Fruit fly (Drosophila melanogaster) whole organism, embryonic: Measurements from ENCODE around the gene Act87E.
A peak's percentile ranks its signal among the peaks of the same experiment; 100 is the strongest.

ENCODE experiments used
- Abd-B ChIP-seq: fragments of 200-800 bp; sonication (Bioruptor generic); optimal IDR thresholded peaks from 2 replicates; lab custom pipeline; 2018; ENCODE audit warnings: missing biosample characterization, mild to moderate bottlenecking, missing genetic modification characterization, moderate library complexity
- CG10267 ChIP-seq: fragments of 200-800 bp; sonication (Bioruptor generic); optimal IDR thresholded peaks from 2 replicates; lab custom pipeline; 2018; ENCODE audit warnings: missing biosample characterization, mild to moderate bottlenecking, missing genetic modification characterization, moderate library complexity
- CG12104 ChIP-seq: fragments of 200-800 bp; sonication (Bioruptor generic); optimal IDR thresholded peaks from 3 replicates; lab custom pipeline; 2016; ENCODE audit warnings: missing biosample characterization, missing genetic modification characterization
- CG1233 ChIP-seq: fragments of 200-800 bp; sonication (Bioruptor generic); optimal IDR thresholded peaks from 4 replicates; lab custom pipeline; 2018; ENCODE audit warnings: missing biosample characterization, mild to moderate bottlenecking, missing genetic modification characterization
- CG13287 ChIP-seq: fragments of 200-800 bp; sonication (Bioruptor generic); IDR thresholded peaks from 2 replicates; pipeline ENCODE4 v1.3.6; 2022; ENCODE audit warnings: missing biosample characterization, missing genetic modification characterization; ENCODE audit not compliant: partially characterized antibody
- CG1792 ChIP-seq: fragments of 200-800 bp; sonication (Bioruptor generic); optimal IDR thresholded peaks from 2 replicates; lab custom pipeline; 2016; ENCODE audit warnings: missing biosample characterization, missing genetic modification characterization
- CG18011 ChIP-seq: fragments of 200-800 bp; sonication (Bioruptor generic); optimal IDR thresholded peaks from 2 replicates; lab custom pipeline; 2017; ENCODE audit warnings: missing biosample characterization, missing genetic modification characterization, mild to moderate bottlenecking, moderate library complexity, missing genotype
- CG2678 ChIP-seq: fragments of 200-800 bp; sonication (Bioruptor generic); optimal IDR thresholded peaks from 3 replicates; lab custom pipeline; 2019; ENCODE audit warnings: missing biosample characterization, mild to moderate bottlenecking, missing genetic modification characterization, moderate library complexity
- CG2889 ChIP-seq: fragments of 200-800 bp; sonication (Bioruptor generic); IDR thresholded peaks from 3 replicates; pipeline ENCODE4 v1.3.6; 2022; ENCODE audit warnings: missing biosample characterization, missing genetic modification characterization
- CG32532 ChIP-seq: fragments of 200-800 bp; sonication (Bioruptor generic); IDR thresholded peaks from 2 replicates; pipeline ENCODE4 v1.3.6; 2022; ENCODE audit warnings: missing biosample characterization, missing genetic modification characterization
- CG33557 ChIP-seq: fragments of 200-800 bp; sonication (Bioruptor generic); optimal IDR thresholded peaks from 2 replicates; lab custom pipeline; 2019; ENCODE audit warnings: missing biosample characterization, mild to moderate bottlenecking, missing genetic modification characterization, moderate library complexity
- CG3995 ChIP-seq: fragments of 200-800 bp; sonication (Bioruptor generic); optimal IDR thresholded peaks from 3 replicates; lab custom pipeline; 2016; ENCODE audit warnings: missing biosample characterization, missing genetic modification characterization
- CG4282 ChIP-seq: fragments of 200-800 bp; sonication (Bioruptor generic); optimal IDR thresholded peaks from 2 replicates; lab custom pipeline; 2016; ENCODE audit warnings: missing biosample characterization, missing genetic modification characterization
- CG4617 ChIP-seq: fragments of 200-800 bp; sonication (Bioruptor generic); optimal IDR thresholded peaks from 3 replicates; lab custom pipeline; 2016; ENCODE audit warnings: missing biosample characterization, missing genetic modification characterization, borderline replicate concordance
- CG7987 ChIP-seq: fragments of 200-800 bp; sonication (Bioruptor generic); optimal IDR thresholded peaks from 2 replicates; lab custom pipeline; 2018; ENCODE audit warnings: missing biosample characterization, mild to moderate bottlenecking, missing genetic modification characterization, moderate library complexity
- CG8478 ChIP-seq: fragments of >200 bp; optimal IDR thresholded peaks from 2 replicates; lab custom pipeline; 2018
- CG9215 ChIP-seq: fragments of 200-800 bp; sonication (Bioruptor generic); IDR thresholded peaks from 2 replicates; pipeline ENCODE4 v1.3.6; 2022; ENCODE audit warnings: missing biosample characterization, missing genetic modification characterization
- CTCF ChIP-seq: fragments of 200-800 bp; sonication (Bioruptor generic); optimal IDR thresholded peaks from 2 replicates; lab custom pipeline; 2017; ENCODE audit warnings: missing biosample characterization, mild to moderate bottlenecking, missing genetic modification characterization, moderate library complexity
- Dll ChIP-seq: fragments of 200-800 bp; sonication (Bioruptor generic); IDR thresholded peaks from 4 replicates; pipeline ENCODE4 v1.3.6; 2022; ENCODE audit warnings: missing biosample characterization, missing genetic modification characterization; ENCODE audit not compliant: partially characterized antibody
- Dref ChIP-seq: fragments of 200-800 bp; sonication (Bioruptor generic); IDR thresholded peaks from 2 replicates; pipeline ENCODE4 v1.3.6; 2022; ENCODE audit warnings: missing biosample characterization, missing genetic modification characterization
- E2f2 ChIP-seq: fragments of 200-800 bp; sonication (Bioruptor generic); IDR thresholded peaks from 2 replicates; pipeline ENCODE4 v1.3.6; 2022; ENCODE audit warnings: missing biosample characterization, missing genetic modification characterization
- Gug ChIP-seq: fragments of 200-800 bp; sonication (Bioruptor generic); IDR thresholded peaks from 4 replicates; pipeline ENCODE4 v1.3.6; 2022; ENCODE audit warnings: missing biosample characterization, missing genetic modification characterization
- HmgZ ChIP-seq: fragments of 200-800 bp; sonication (Bioruptor generic); optimal IDR thresholded peaks from 2 replicates; lab custom pipeline; 2018; ENCODE audit warnings: missing biosample characterization, mild to moderate bottlenecking, missing genetic modification characterization
- Hmx ChIP-seq: fragments of 200-800 bp; sonication (Bioruptor generic); optimal IDR thresholded peaks from 2 replicates; lab custom pipeline; 2016; ENCODE audit warnings: missing biosample characterization, missing genetic modification characterization
- MBD-R2 ChIP-seq: fragments of 200-800 bp; sonication (Bioruptor generic); IDR thresholded peaks from 2 replicates; pipeline ENCODE4 v1.3.6; 2022; ENCODE audit warnings: missing biosample characterization, missing genetic modification characterization
- Myb ChIP-seq: fragments of 200-800 bp; sonication (Bioruptor generic); optimal IDR thresholded peaks from 2 replicates; lab custom pipeline; 2016; ENCODE audit warnings: missing biosample characterization, missing genetic modification characterization
- Nf-YB ChIP-seq: fragments of 200-800 bp; sonication (Bioruptor generic); optimal IDR thresholded peaks from 3 replicates; lab custom pipeline; 2019; ENCODE audit warnings: missing biosample characterization, mild to moderate bottlenecking, missing genetic modification characterization, moderate library complexity
- YL-1 ChIP-seq: fragments of 200-800 bp; sonication (Bioruptor generic); optimal IDR thresholded peaks from 3 replicates; lab custom pipeline; 2017; ENCODE audit warnings: missing biosample characterization, mild to moderate bottlenecking, missing genetic modification characterization
- bbx ChIP-seq: fragments of 200-800 bp; sonication (Bioruptor generic); IDR thresholded peaks from 2 replicates; pipeline ENCODE4 v1.3.6; 2022; ENCODE audit warnings: missing biosample characterization, missing genetic modification characterization; ENCODE audit not compliant: partially characterized antibody
- bigmax ChIP-seq: fragments of 200-800 bp; sonication (Bioruptor generic); optimal IDR thresholded peaks from 2 replicates; lab custom pipeline; 2018; ENCODE audit warnings: missing biosample characterization, mild to moderate bottlenecking, missing genetic modification characterization
- caup ChIP-seq: fragments of 200-800 bp; sonication (Bioruptor generic); optimal IDR thresholded peaks from 3 replicates; lab custom pipeline; 2017; ENCODE audit warnings: missing biosample characterization, mild to moderate bottlenecking, missing genetic modification characterization, moderate library complexity; ENCODE audit not compliant: severe bottlenecking
- fu2 ChIP-seq: fragments of 200-800 bp; sonication (Bioruptor generic); optimal IDR thresholded peaks from 2 replicates; lab custom pipeline; 2016; ENCODE audit warnings: missing biosample characterization, missing genetic modification characterization
- gce ChIP-seq: fragments of 200-800 bp; sonication (Bioruptor generic); IDR thresholded peaks from 3 replicates; pipeline ENCODE4 v1.3.6; 2022; ENCODE audit warnings: missing biosample characterization, missing genetic modification characterization
- hkb ChIP-seq, 2 experiments: fragments of 200-800 bp in 1 of 2; fragments of >200 bp in 1 of 2; sonication (Bioruptor generic) in 1 of 2; IDR thresholded peaks in 1 of 2; optimal IDR thresholded peaks in 1 of 2; 2 replicates each; pipeline versions ENCODE4 v1.3.6 to Lab custom; 2017 to 2022; ENCODE audit warnings: missing biosample characterization in 1 of 2, missing genetic modification characterization in 1 of 2
- kni ChIP-seq: fragments of 200-800 bp; sonication (Bioruptor generic); optimal IDR thresholded peaks from 3 replicates; lab custom pipeline; 2017; ENCODE audit warnings: mild to moderate bottlenecking, missing biosample characterization, missing genetic modification reagents, missing genetic modification characterization
- mld ChIP-seq: fragments of 200-800 bp; sonication (Bioruptor generic); IDR thresholded peaks from 3 replicates; pipeline ENCODE4 v1.3.6; 2022; ENCODE audit warnings: missing biosample characterization, missing genetic modification characterization; ENCODE audit not compliant: partially characterized antibody
- nerfin-2 ChIP-seq: fragments of 200-800 bp; sonication (Bioruptor generic); IDR thresholded peaks from 2 replicates; pipeline ENCODE4 v1.3.6; 2022; ENCODE audit warnings: missing biosample characterization, missing genetic modification characterization; ENCODE audit not compliant: partially characterized antibody
- prd ChIP-seq, 3 experiments: fragments of >200 bp in 2 of 3; fragments of 200-800 bp in 1 of 3; sonication (Bioruptor generic) in 1 of 3; optimal IDR thresholded peaks in 2 of 3; IDR thresholded peaks in 1 of 3; 2 replicates in 2 of 3; 3 replicates in 1 of 3; pipeline versions ENCODE4 v1.3.6 to Lab custom; 2017 to 2022; ENCODE audit warnings: missing biosample characterization in 1 of 3, missing genetic modification characterization in 1 of 3
- pzg ChIP-seq: fragments of 200-800 bp; sonication (Bioruptor generic); optimal IDR thresholded peaks from 3 replicates; lab custom pipeline; 2018; ENCODE audit warnings: missing biosample characterization, mild to moderate bottlenecking, missing genetic modification characterization, moderate library complexity
- rib ChIP-seq: fragments of 200-800 bp; sonication (Bioruptor generic); IDR thresholded peaks from 2 replicates; pipeline ENCODE4 v1.3.6; 2022; ENCODE audit warnings: missing biosample characterization, missing genetic modification characterization
- slp2 ChIP-seq: fragments of 200-800 bp; sonication (Bioruptor generic); optimal IDR thresholded peaks from 2 replicates; lab custom pipeline; 2016; ENCODE audit warnings: missing biosample characterization, missing genetic modification characterization
- wek ChIP-seq: fragments of 200-800 bp; sonication (Bioruptor generic); optimal IDR thresholded peaks from 3 replicates; lab custom pipeline; 2018; ENCODE audit warnings: missing biosample characterization, mild to moderate bottlenecking, missing genetic modification characterization, moderate library complexity
- zen2 ChIP-seq: fragments of 200-800 bp; sonication (Bioruptor generic); IDR thresholded peaks from 3 replicates; pipeline ENCODE4 v1.3.6; 2022; ENCODE audit warnings: missing biosample characterization, missing genetic modification characterization; ENCODE audit not compliant: partially characterized antibody
- zf30C ChIP-seq: fragments of 200-800 bp; sonication (Bioruptor generic); optimal IDR thresholded peaks from 3 replicates; lab custom pipeline; 2018; ENCODE audit warnings: missing biosample characterization, mild to moderate bottlenecking, missing genetic modification characterization

The Act87E gene

dm6 chr3R:13382656-13383142 is 43.1 kb upstream of the Act87E start (continued):
- TF ChIP-seq CG7987 (GFP tag; lab: Kevin White, UChicago), result peak; percentile 1
- no peak for TF ChIP-seq CG33557
- peak; percentile 86 for TF ChIP-seq zf30C (GFP tag; lab: Kevin White, UChicago)
- TF ChIP-seq CG18011 (GFP tag; lab: Kevin White, UChicago), result no peak
- no peak for TF ChIP-seq caup (GFP tag; lab: Kevin White, UChicago)
- TF ChIP-seq hkb (optimal IDR thresholded peaks at IDR 0.05; lab: Kevin White, UChicago), result no peak
- TF ChIP-seq hkb (GFP tag; IDR thresholded peaks at IDR 0.05; lab: Robert Waterston, UW), result 0 out of 2 replicates have a peak, but pooled peaks have one; percentile 6
- peak; percentile 93 for TF ChIP-seq YL-1 (GFP tag; lab: Kevin White, UChicago)
- peak; percentile 5 for TF ChIP-seq fu2 (GFP tag; lab: Kevin White, UChicago)
- TF ChIP-seq pzg (GFP tag; lab: Kevin White, UChicago), result peak; percentile 26
- TF ChIP-seq rib (GFP tag; lab: Robert Waterston, UW), result peak; percentile 69; the same call in 1 of the 2 replicates

dm6 chr3R:13385105-13385504 is 40.7 kb upstream of the Act87E start:
- TF ChIP-seq CG2678 (tag; lab: Kevin White, UChicago) (no peak), CG1233 (no peak), CG9215 (no peak)

- no peak for TF ChIP-seq Dref (GFP tag; lab: Robert Waterston, UW)
- no peak for TF ChIP-seq Hmx (GFP tag; lab: Kevin White, UChicago)
- peak; percentile 7; the same call in 1 of the 3 replicates for TF ChIP-seq gce
- peak; percentile 9; the same call in 1 of the 3 replicates for TF ChIP-seq zen2 (GFP tag; lab: Robert Waterston, UW)
- peak; percentile 4 for TF ChIP-seq HmgZ (tag; lab: Kevin White, UChicago)
- peak; percentile 98 for TF ChIP-seq wek
- TF ChIP-seq Nf-YB (GFP tag; lab: Kevin White, UChicago), result no peak
- TF ChIP-seq CTCF (GFP tag; lab: Kevin White, UChicago), result no peak
- 0 out of 3 replicates have a peak, but pooled peaks have one; percentile 14 for TF ChIP-seq CG2889 (GFP tag; lab: Robert Waterston, UW)
- peak; percentile 43; the same call in 1 of the 4 replicates for TF ChIP-seq Dll (GFP tag; lab: Robert Waterston, UW)
- peak; percentile 51 for TF ChIP-seq Abd-B (GFP tag; lab: Kevin White, UChicago)
- TF ChIP-seq bbx (GFP tag; lab: Robert Waterston, UW), result 0 out of 2 replicates have a peak, but pooled peaks have one; percentile 26
- TF ChIP-seq slp2 (GFP tag; lab: Kevin White, UChicago), result no peak
- TF ChIP-seq CG13287 (GFP tag; lab: Robert Waterston, UW), result peak; percentile 46; the same call in 1 of the 2 replicates
- TF ChIP-seq prd (optimal IDR thresholded peaks at IDR 0.05; lab: Kevin White, UChicago), result no peak
- TF ChIP-seq prd (GFP tag; IDR thresholded peaks at IDR 0.05; lab: Robert Waterston, UW), result peak; percentile 53; the same call in 2 of the 3 replicates
- TF ChIP-seq CG32532 (GFP tag; lab: Robert Waterston, UW), result peak; percentile 56
- 0 out of 3 replicates have a peak, but pooled peaks have one; percentile 14 for TF ChIP-seq mld (GFP tag; lab: Robert Waterston, UW)
- TF ChIP-seq CG1792 (GFP tag; lab: Kevin White, UChicago), result no peak
- TF ChIP-seq kni, result no peak
- TF ChIP-seq CG8478 (lab: Kevin White, UChicago), result no peak
- no peak for TF ChIP-seq Gug
- peak; percentile 93 for TF ChIP-seq E2f2
- peak; percentile 44 for TF ChIP-seq CG4617 (GFP tag; lab: Kevin White, UChicago)
- peak; percentile 22 for TF ChIP-seq CG10267
- no peak for TF ChIP-seq bigmax
- TF ChIP-seq nerfin-2 (GFP tag; lab: Robert Waterston, UW), result peak; percentile 32; the same call in 1 of the 2 replicates
- TF ChIP-seq CG4282, result no peak
- TF ChIP-seq CG3995 (GFP tag; lab: Kevin White, UChicago), result peak; percentile 57
- peak; percentile 52 for TF ChIP-seq Myb (GFP tag; lab: Kevin White, UChicago)
- peak; percentile 42; the same call in 1 of the 2 replicates for TF ChIP-seq MBD-R2
- no peak for TF ChIP-seq CG12104 (GFP tag; lab: Kevin White, UChicago)
Measured at dm6 chr3R:13388160-13388870, 37.5 kb upstream of the Act87E start, which contains the start of gene CG9799. CG9799 (minus strand) TSS chr3R:13388709.
